Worm (Caenorhabditis elegans) whole organism, L1 larva: Measurements from ENCODE around the gene T08B1.1.

Experiments used
- C04F5.9 ChIP-seq: sonication (generic microtip); optimal IDR thresholded peaks from 2 replicates; lab custom pipeline; 2016; ENCODE audit warnings: missing genetic modification characterization, missing compliant biosample characterization
- F16B12.6 ChIP-seq: fragments of 150-350 bp; optimal IDR thresholded peaks from 2 replicates; lab custom pipeline; 2014; ENCODE audit warnings: missing biosample characterization, missing genetic modification characterization
- aha-1 ChIP-seq: fragments of 150-350 bp; optimal IDR thresholded peaks from 2 replicates; lab custom pipeline; 2014; ENCODE audit warnings: missing biosample characterization, missing genetic modification characterization
- alr-1 ChIP-seq: fragments of 200-800 bp; sonication (Bioruptor generic); optimal IDR thresholded peaks from 2 replicates; lab custom pipeline; 2018; ENCODE audit warnings: borderline replicate concordance, mild to moderate bottlenecking, missing genetic modification characterization, missing compliant biosample characterization
- aly-2 ChIP-seq: fragments of 150-350 bp; optimal IDR thresholded peaks from 2 replicates; lab custom pipeline; 2014; ENCODE audit warnings: missing biosample characterization, missing genetic modification characterization
- blmp-1 ChIP-seq: fragments of 150-350 bp; optimal IDR thresholded peaks from 2 replicates; lab custom pipeline; 2014; ENCODE audit warnings: missing biosample characterization, missing genetic modification characterization
- ceh-63 ChIP-seq: fragments of 200-800 bp; sonication (Bioruptor generic); optimal IDR thresholded peaks from 2 replicates; lab custom pipeline; 2018; ENCODE audit warnings: mild to moderate bottlenecking, missing genetic modification characterization, missing compliant biosample characterization
- ceh-8 ChIP-seq: fragments of 200-800 bp; sonication (Bioruptor generic); optimal IDR thresholded peaks from 2 replicates; lab custom pipeline; 2018; ENCODE audit warnings: mild to moderate bottlenecking, missing genetic modification characterization, moderate library complexity, missing compliant biosample characterization
- ceh-82 ChIP-seq, 3 experiments: fragments of 150-350 bp in 1 of 3; sonication (generic microtip) in 2 of 3; optimal IDR thresholded peaks; 2 replicates each; lab custom pipeline; 2014 to 2017; ENCODE audit warnings: missing biosample characterization in 3 of 3, missing genetic modification characterization in 3 of 3
- ceh-88 ChIP-seq: fragments of 200-800 bp; sonication (Bioruptor generic); IDR thresholded peaks from 2 replicates; pipeline ENCODE4 v1.3.6; 2022; ENCODE audit warnings: missing genetic modification characterization, missing compliant biosample characterization
- ceh-90 ChIP-seq: sonication (generic microtip); optimal IDR thresholded peaks from 2 replicates; lab custom pipeline; 2016; ENCODE audit warnings: missing genetic modification characterization, missing compliant biosample characterization
- dsc-1 ChIP-seq: sonication (generic microtip); optimal IDR thresholded peaks from 2 replicates; lab custom pipeline; 2016; ENCODE audit warnings: mild to moderate bottlenecking, missing genetic modification characterization, missing compliant biosample characterization
- efl-3 ChIP-seq: fragments of 200-800 bp; sonication (Bioruptor generic); optimal IDR thresholded peaks from 2 replicates; lab custom pipeline; 2018; ENCODE audit warnings: mild to moderate bottlenecking, missing genetic modification characterization, missing compliant biosample characterization
- egl-13 ChIP-seq: sonication (generic microtip); optimal IDR thresholded peaks from 2 replicates; lab custom pipeline; 2016; ENCODE audit warnings: missing genotype, missing genetic modification reagents, missing genetic modification characterization, missing compliant biosample characterization
- egl-27 ChIP-seq, 2 experiments: fragments of 150-350 bp in 1 of 2; sonication (generic microtip); optimal IDR thresholded peaks; 3 replicates each; lab custom pipeline; 2017 to 2018; ENCODE audit warnings: missing biosample characterization in 2 of 2, missing genetic modification characterization in 2 of 2, missing genetic modification reagents in 2 of 2
- elt-2 ChIP-seq: sonication (generic microtip); optimal IDR thresholded peaks from 2 replicates; lab custom pipeline; 2016; ENCODE audit warnings: missing genetic modification characterization, mild to moderate bottlenecking, inconsistent platforms, missing compliant biosample characterization, missing genetic modification reagents
- ets-5 ChIP-seq: fragments of 200-800 bp; sonication (Bioruptor generic); IDR thresholded peaks from 2 replicates; pipeline ENCODE4 v1.3.6; 2022; ENCODE audit warnings: missing genetic modification characterization, missing compliant biosample characterization
- fkh-10 ChIP-seq: sonication (generic microtip); optimal IDR thresholded peaks from 2 replicates; lab custom pipeline; 2017; ENCODE audit warnings: missing biosample characterization, missing genetic modification reagents, missing genetic modification characterization
- fkh-4 ChIP-seq: sonication (generic microtip); optimal IDR thresholded peaks from 2 replicates; lab custom pipeline; 2016; ENCODE audit warnings: missing compliant biosample characterization, missing genetic modification characterization, borderline replicate concordance
- fkh-8 ChIP-seq: sonication (generic microtip); optimal IDR thresholded peaks from 2 replicates; lab custom pipeline; 2016; ENCODE audit warnings: mild to moderate bottlenecking, missing genetic modification characterization, missing compliant biosample characterization
- hlh-4 ChIP-seq: sonication (generic microtip); optimal IDR thresholded peaks from 2 replicates; lab custom pipeline; 2016; ENCODE audit warnings: mild to moderate bottlenecking, missing genetic modification characterization, missing compliant biosample characterization
- hpl-2 ChIP-seq: fragments of 150-350 bp; optimal IDR thresholded peaks from 2 replicates; lab custom pipeline; 2014; ENCODE audit warnings: missing biosample characterization, missing genetic modification reagents, missing genetic modification characterization
- jun-1 ChIP-seq: fragments of 150-350 bp; optimal IDR thresholded peaks from 2 replicates; lab custom pipeline; 2014; ENCODE audit warnings: missing biosample characterization, missing genetic modification reagents, missing genetic modification characterization
- lin-13 ChIP-seq: fragments of 150-350 bp; optimal IDR thresholded peaks from 2 replicates; lab custom pipeline; 2014; ENCODE audit warnings: missing biosample characterization, missing genetic modification reagents, missing genetic modification characterization
- lin-14 ChIP-seq: fragments of 200-800 bp; sonication (Bioruptor generic); optimal IDR thresholded peaks from 2 replicates; lab custom pipeline; 2018; ENCODE audit warnings: mild to moderate bottlenecking, missing genetic modification characterization, moderate library complexity, missing compliant biosample characterization
- lin-15B ChIP-seq: fragments of 150-350 bp; sonication (generic microtip); optimal IDR thresholded peaks from 3 replicates; lab custom pipeline; 2014; ENCODE audit warnings: missing biosample characterization, missing genetic modification characterization
- lin-35 ChIP-seq, 2 experiments: fragments of 150-350 bp; optimal IDR thresholded peaks; 2 replicates each; lab custom pipeline; 2014; ENCODE audit warnings: missing biosample characterization in 2 of 2, missing genetic modification characterization in 2 of 2, missing genetic modification reagents in 2 of 2
- lir-3 ChIP-seq: sonication (generic microtip); optimal IDR thresholded peaks from 2 replicates; lab custom pipeline; 2016; ENCODE audit warnings: mild to moderate bottlenecking, missing genetic modification characterization, moderate library complexity, missing compliant biosample characterization; ENCODE audit not compliant: poor library complexity
- mab-9 ChIP-seq: fragments of 200-800 bp; sonication (Bioruptor generic); IDR thresholded peaks from 2 replicates; pipeline ENCODE4 v1.3.6; 2022; ENCODE audit warnings: missing genetic modification reagents, missing genetic modification characterization, missing compliant biosample characterization
- mdl-1 ChIP-seq, 2 experiments: fragments of 150-350 bp; optimal IDR thresholded peaks; 2 replicates each; lab custom pipeline; 2014 to 2017; ENCODE audit warnings: missing biosample characterization in 2 of 2, missing genetic modification characterization in 2 of 2, inconsistent platforms in 1 of 2
- mef-2 ChIP-seq: fragments of 150-350 bp; optimal IDR thresholded peaks from 2 replicates; lab custom pipeline; 2014; ENCODE audit warnings: missing biosample characterization, missing genetic modification characterization
- nhr-11 ChIP-seq: fragments of 150-350 bp; optimal IDR thresholded peaks from 2 replicates; lab custom pipeline; 2014; ENCODE audit warnings: missing biosample characterization, missing genetic modification characterization
- nhr-12 ChIP-seq: sonication (generic microtip); optimal IDR thresholded peaks from 2 replicates; lab custom pipeline; 2017; ENCODE audit warnings: missing biosample characterization, missing genetic modification characterization
- nhr-237 ChIP-seq: fragments of 150-350 bp; optimal IDR thresholded peaks from 2 replicates; lab custom pipeline; 2014; ENCODE audit warnings: missing biosample characterization, missing genetic modification characterization
- nhr-28 ChIP-seq: fragments of 150-350 bp; optimal IDR thresholded peaks from 2 replicates; lab custom pipeline; 2014; ENCODE audit warnings: missing biosample characterization, missing genetic modification characterization
- nhr-47 ChIP-seq: sonication (generic microtip); optimal IDR thresholded peaks from 2 replicates; lab custom pipeline; 2016; ENCODE audit warnings: mild to moderate bottlenecking, missing genetic modification characterization, moderate library complexity, missing compliant biosample characterization
- nhr-77 ChIP-seq: fragments of 150-350 bp; optimal IDR thresholded peaks from 2 replicates; lab custom pipeline; 2014; ENCODE audit warnings: missing biosample characterization, missing genetic modification characterization
- nhr-84 ChIP-seq: sonication (generic microtip); optimal IDR thresholded peaks from 2 replicates; lab custom pipeline; 2017; ENCODE audit warnings: missing biosample characterization, missing genetic modification characterization
- nhr-85 ChIP-seq: sonication (generic microtip); peaks from one replicate; lab custom pipeline; 2016; ENCODE audit warnings: missing genetic modification characterization, inconsistent platforms, missing compliant biosample characterization
- nhr-90 ChIP-seq: sonication (generic microtip); optimal IDR thresholded peaks from 2 replicates; lab custom pipeline; 2016; ENCODE audit warnings: mild to moderate bottlenecking, missing genetic modification characterization, missing compliant biosample characterization; ENCODE audit not compliant: poor library complexity
- pag-3 ChIP-seq: sonication (generic microtip); optimal IDR thresholded peaks from 2 replicates; lab custom pipeline; 2017; ENCODE audit warnings: missing genetic modification characterization, mild to moderate bottlenecking, missing compliant biosample characterization, antibody characterized with exemption, borderline replicate concordance; ENCODE audit not compliant: insufficient read depth
- pax-3 ChIP-seq: fragments of 200-800 bp; sonication (Bioruptor generic); optimal IDR thresholded peaks from 2 replicates; lab custom pipeline; 2018; ENCODE audit warnings: mild to moderate bottlenecking, missing genetic modification characterization, moderate library complexity, missing compliant biosample characterization
- rnt-1 ChIP-seq: sonication (generic microtip); optimal IDR thresholded peaks from 2 replicates; lab custom pipeline; 2016; ENCODE audit warnings: mild to moderate bottlenecking, missing genetic modification characterization, moderate library complexity, missing compliant biosample characterization
- snpc-4 ChIP-seq: fragments of 150-350 bp; optimal IDR thresholded peaks from 2 replicates; lab custom pipeline; 2014; ENCODE audit warnings: missing biosample characterization, missing genetic modification characterization
- sox-4 ChIP-seq: sonication (generic microtip); optimal IDR thresholded peaks from 2 replicates; lab custom pipeline; 2016; ENCODE audit warnings: missing genetic modification characterization, missing compliant biosample characterization
- sptf-1 ChIP-seq: fragments of 150-350 bp; optimal IDR thresholded peaks from 2 replicates; lab custom pipeline; 2014; ENCODE audit warnings: missing biosample characterization, missing genetic modification characterization
- sup-37 ChIP-seq: fragments of 200-800 bp; sonication (Bioruptor generic); optimal IDR thresholded peaks from 2 replicates; lab custom pipeline; 2018; ENCODE audit warnings: mild to moderate bottlenecking, missing genetic modification characterization, missing compliant biosample characterization
- tlp-1 ChIP-seq: fragments of 150-350 bp; optimal IDR thresholded peaks from 2 replicates; lab custom pipeline; 2014; ENCODE audit warnings: missing biosample characterization, missing genetic modification characterization
- unc-130 ChIP-seq: fragments of 150-350 bp; optimal IDR thresholded peaks from 2 replicates; lab custom pipeline; 2017; ENCODE audit warnings: missing biosample characterization, missing genetic modification characterization, inconsistent platforms
- unc-98 ChIP-seq: fragments of 200-800 bp; sonication (Bioruptor generic); IDR thresholded peaks from 2 replicates; pipeline ENCODE4 v1.3.6; 2022; ENCODE audit warnings: missing genetic modification characterization, missing compliant biosample characterization
- vab-15 ChIP-seq: sonication (generic microtip); optimal IDR thresholded peaks from 2 replicates; lab custom pipeline; 2017; ENCODE audit warnings: missing genotype, mild to moderate bottlenecking, missing genetic modification characterization, missing compliant biosample characterization
- zag-1 ChIP-seq: fragments of 150-350 bp; optimal IDR thresholded peaks from 2 replicates; lab custom pipeline; 2014; ENCODE audit warnings: missing biosample characterization, missing genetic modification characterization
- zip-4 ChIP-seq: fragments of 200-800 bp; sonication (Bioruptor generic); optimal IDR thresholded peaks from 2 replicates; lab custom pipeline; 2018; ENCODE audit warnings: mild to moderate bottlenecking, missing genetic modification characterization, moderate library complexity, missing compliant biosample characterization

Gene T08B1.1

ce11 chrV:1943465-1943864 is 43.4 kb downstream of the T08B1.1 start:
- TF ChIP-seq lin-35 (GFP tag; optimal IDR thresholded peaks at IDR 0.05; lab: Kevin White, UChicago) = peak in 1 of 2 experiments; percentile 24
- peak; percentile 52 for TF ChIP-seq nhr-47
- no peak for TF ChIP-seq lin-13
- no peak for TF ChIP-seq blmp-1 (tag; lab: Kevin White, UChicago)
- no peak for TF ChIP-seq lir-3
- TF ChIP-seq hpl-2 (GFP tag; lab: Kevin White, UChicago) = no peak
- peak; percentile 98 for TF ChIP-seq lin-14 (GFP tag; lab: Kevin White, UChicago)
- TF ChIP-seq pax-3 (tag; lab: Kevin White, UChicago) = peak; percentile 46
- no peak for TF ChIP-seq nhr-77 (tag; lab: Kevin White, UChicago)
- TF ChIP-seq nhr-237 (tag; lab: Kevin White, UChicago) = no peak
- no peak for TF ChIP-seq pag-3 (tag; lab: Kevin White, UChicago)
- TF ChIP-seq mdl-1 (tag; optimal IDR thresholded peaks at IDR 0.05; lab: Kevin White, UChicago) = peak in 1 of 2 experiments; percentile 1
- no peak for TF ChIP-seq nhr-28 (tag; lab: Kevin White, UChicago)
- no peak for TF ChIP-seq ceh-63 (GFP tag; lab: Kevin White, UChicago)
- TF ChIP-seq fkh-10 (GFP tag; lab: Kevin White, UChicago) = peak; percentile 57
- no peak for TF ChIP-seq nhr-12
- no peak for TF ChIP-seq sox-4
- TF ChIP-seq elt-2 (tag; lab: Kevin White, UChicago) = no peak
- TF ChIP-seq snpc-4 (tag; lab: Kevin White, UChicago) = no peak
- TF ChIP-seq zag-1 (tag; lab: Kevin White, UChicago) = no peak
- TF ChIP-seq ceh-88 (GFP tag; lab: Robert Waterston, UW) = no peak
- peak; percentile 91 for TF ChIP-seq fkh-8 (tag; lab: Kevin White, UChicago)
- TF ChIP-seq egl-27 (tag; optimal IDR thresholded peaks at IDR 0.05; lab: Kevin White, UChicago) = no peak
- no peak for TF ChIP-seq F16B12.6 (tag; lab: Kevin White, UChicago)
- TF ChIP-seq unc-130 (tag; lab: Kevin White, UChicago) = no peak
- peak in 1 of 3 experiments; percentile 47 for TF ChIP-seq ceh-82 (tag; optimal IDR thresholded peaks at IDR 0.05; lab: Kevin White, UChicago)
- peak; percentile 35 for TF ChIP-seq ceh-8 (GFP tag; lab: Kevin White, UChicago)
- TF ChIP-seq nhr-85 = no peak
- TF ChIP-seq aly-2 (tag; lab: Kevin White, UChicago) = no peak
- TF ChIP-seq tlp-1 = no peak
- no peak for TF ChIP-seq sup-37
- TF ChIP-seq mab-9 (GFP tag; lab: Robert Waterston, UW) = no peak
- TF ChIP-seq aha-1 (tag; lab: Kevin White, UChicago) = no peak
- TF ChIP-seq mef-2 (tag; lab: Kevin White, UChicago) = no peak
- no peak for TF ChIP-seq alr-1
- no peak for TF ChIP-seq unc-98
- TF ChIP-seq efl-3 (GFP tag; lab: Kevin White, UChicago) = no peak
- TF ChIP-seq vab-15 (tag; lab: Kevin White, UChicago) = no peak
- TF ChIP-seq hlh-4 (tag; lab: Kevin White, UChicago) = no peak
- no peak for TF ChIP-seq fkh-4 (tag; lab: Kevin White, UChicago)
- TF ChIP-seq ets-5 (GFP tag; lab: Robert Waterston, UW) = no peak
- TF ChIP-seq egl-13 (tag; lab: Kevin White, UChicago) = peak; percentile 75
- TF ChIP-seq nhr-90 (tag; lab: Kevin White, UChicago) = no peak
- no peak for TF ChIP-seq lin-15B
- TF ChIP-seq dsc-1 (tag; lab: Kevin White, UChicago) = no peak
- no peak for TF ChIP-seq sptf-1 (tag; lab: Kevin White, UChicago)
- no peak for TF ChIP-seq C04F5.9
- TF ChIP-seq jun-1 (tag; lab: Kevin White, UChicago) = no peak
- no peak for TF ChIP-seq rnt-1
- TF ChIP-seq ceh-90 (tag; lab: Kevin White, UChicago) = no peak
- no peak for TF ChIP-seq nhr-84 (tag; lab: Kevin White, UChicago)
- no peak for TF ChIP-seq nhr-11 (tag; lab: Kevin White, UChicago)
- TF ChIP-seq zip-4 (GFP tag; lab: Kevin White, UChicago) = no peak
